Fruit fly (Drosophila melanogaster): Measurements from ENCODE around the gene Rbp9.

Rbp9 gene

dm6 chr2L:2906122-2906521 lies 48.4 kb upstream of the Rbp9 start (continued):
- TF ChIP-seq ac (GFP tag; optimal IDR thresholded peaks at IDR 0.05) (peak; percentile 10), schlank (tag; optimal IDR thresholded peaks at IDR 0.05) (no peak), sens (GFP tag) (peak; percentile 68), Sox100B (GFP tag; optimal IDR thresholded peaks at IDR 0.05) (no peak), CG6683 (GFP tag; optimal IDR thresholded peaks at IDR 0.05) (no peak), sd (tag; optimal IDR thresholded peaks at IDR 0.05) (no peak), sug (tag; optimal IDR thresholded peaks at IDR 0.05) (peak; percentile 79), CG6689 (GFP tag; IDR thresholded peaks at IDR 0.05) (no peak), CG6813 (GFP tag; optimal IDR thresholded peaks at IDR 0.05) (peak; percentile 62), CG9876 (GFP tag; optimal IDR thresholded peaks at IDR 0.05) (no peak), CG8478 (optimal IDR thresholded peaks at IDR 0.05) (no peak), Dfd (GFP tag; optimal IDR thresholded peaks at IDR 0.05) (no peak), chm (GFP tag; IDR thresholded peaks at IDR 0.05) (0 out of 2 replicates have a peak, but pooled peaks have one; percentile 27), Xrp1 (GFP tag; IDR thresholded peaks at IDR 0.05) (peak; percentile 50; the same call in 1 of the 2 replicates), unpg (GFP tag; optimal IDR thresholded peaks at IDR 0.05) (peak; percentile 4), HLH4C (GFP tag; IDR thresholded peaks at IDR 0.05; ENCODE audit: partially characterized antibody) (no peak), CG12071 (GFP tag; optimal IDR thresholded peaks at IDR 0.05) (no peak), CG8388 (GFP tag; optimal IDR thresholded peaks at IDR 0.05) (no peak), Tbp (GFP tag; optimal IDR thresholded peaks at IDR 0.05) (no peak), inv (GFP tag; IDR thresholded peaks at IDR 0.05; ENCODE audit: partially characterized antibody) (no peak), CG18764 (GFP tag; optimal IDR thresholded peaks at IDR 0.05) (peak; percentile 8), CG10147 (GFP tag; optimal IDR thresholded peaks at IDR 0.05) (no peak), CG2712 (tag; optimal IDR thresholded peaks at IDR 0.05) (peak; percentile 3), CG4730 (GFP tag; IDR thresholded peaks at IDR 0.05) (no peak), cwo (GFP tag; optimal IDR thresholded peaks at IDR 0.05) (no peak), pzg (GFP tag; optimal IDR thresholded peaks at IDR 0.05) (no peak), Aef1 (GFP tag; IDR thresholded peaks at IDR 0.05) (no peak), Nf-YC (tag; optimal IDR thresholded peaks at IDR 0.05) (no peak), CG2875 (GFP tag; optimal IDR thresholded peaks at IDR 0.05) (no peak), dpn (GFP tag; optimal IDR thresholded peaks at IDR 0.05) (no peak), Camta (GFP tag; optimal IDR thresholded peaks at IDR 0.05) (no peak), CG4360 (GFP tag; IDR thresholded peaks at IDR 0.05) (peak; percentile 18; the same call in 1 of the 2 replicates), grn (GFP tag; optimal IDR thresholded peaks at IDR 0.05) (peak; percentile 66), CG18262 (tag; optimal IDR thresholded peaks at IDR 0.05) (peak; percentile 27), cad (GFP tag; optimal IDR thresholded peaks at IDR 0.05) (no peak), CG12219 (GFP tag; optimal IDR thresholded peaks at IDR 0.05) (no peak), nerfin-1 (tag; optimal IDR thresholded peaks at IDR 0.05) (no peak), CG2120 (GFP tag; optimal IDR thresholded peaks at IDR 0.05) (no peak), pfk (GFP tag; optimal IDR thresholded peaks at IDR 0.05) (no peak), ranshi (GFP tag; IDR thresholded peaks at IDR 0.05) (no peak; the same call in 1 of the 2 replicates), CG4617 (GFP tag; optimal IDR thresholded peaks at IDR 0.05; ENCODE audit: borderline replicate concordance) (no peak), HHEX (GFP tag; optimal IDR thresholded peaks at IDR 0.05) (peak; percentile 24), Meics (GFP tag; optimal IDR thresholded peaks at IDR 0.05) (no peak), CG4707 (GFP tag; optimal IDR thresholded peaks at IDR 0.05) (peak; percentile 11), ATbp (GFP tag; optimal IDR thresholded peaks at IDR 0.05) (peak; percentile 17), CG17359 (tag; optimal IDR thresholded peaks at IDR 0.05) (peak; percentile 40), ewg (GFP tag; optimal IDR thresholded peaks at IDR 0.05) (no peak), Fer1 (GFP tag; optimal IDR thresholded peaks at IDR 0.05) (no peak), CG6765 (GFP tag; optimal IDR thresholded peaks at IDR 0.05) (peak; percentile 10), gem (tag; optimal IDR thresholded peaks at IDR 0.05) (peak; percentile 17), Med (GFP tag) (peak; percentile 48)

Measured in whole organism, embryonic.